Worm (Caenorhabditis elegans): ENCODE results near the gene gos-28.

Gene gos-28

DNA sequence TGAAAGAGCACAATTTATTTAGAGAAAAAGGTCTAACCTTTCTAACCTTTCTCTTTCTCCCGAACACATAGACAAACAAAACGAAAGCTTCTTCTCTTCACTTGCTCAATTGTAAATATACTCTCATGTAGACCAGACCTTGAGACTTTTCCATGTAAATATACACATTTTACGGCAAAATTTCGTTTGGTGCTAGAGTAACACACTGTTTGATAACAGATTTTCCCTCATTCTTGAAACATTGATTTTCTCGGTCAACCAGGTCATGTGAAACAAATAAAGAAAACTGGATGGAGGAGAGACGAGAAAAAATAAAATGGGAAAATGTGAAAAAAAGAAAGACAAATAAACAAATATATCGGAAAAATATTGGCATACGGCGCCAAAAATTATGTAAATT, 27.0 kb downstream of the gos-28 start:
- no peak for TF ChIP-seq unc-62 (GFP tag; optimal IDR thresholded peaks at IDR 0.05)

DNA sequence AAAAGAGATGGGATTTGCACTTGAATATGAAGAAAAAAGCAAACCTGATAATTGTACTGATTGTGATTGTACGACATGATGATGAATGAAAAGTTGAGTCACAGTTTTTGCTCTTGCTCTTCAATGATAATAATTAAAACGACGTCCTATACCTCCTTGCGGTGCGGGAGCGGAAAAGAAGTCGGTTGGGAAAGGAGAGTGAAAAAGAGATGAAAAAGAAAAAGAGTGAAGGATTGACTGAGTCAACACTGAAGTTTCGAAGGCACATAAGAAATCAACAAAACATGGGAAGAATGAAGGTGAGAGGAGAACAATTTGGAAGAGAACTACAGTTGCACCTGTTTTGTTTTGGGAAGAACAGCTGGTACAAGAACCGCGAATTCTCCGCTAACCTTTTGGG, 29.6 kb downstream of the gos-28 start, which contains the start of gene F56C9.8:
Gene F56C9.8 (minus strand): TSS at position 120 of the 400 bp plus-strand sequence.
- TF ChIP-seq unc-62 (GFP tag; optimal IDR thresholded peaks at IDR 0.05) = no peak

DNA sequence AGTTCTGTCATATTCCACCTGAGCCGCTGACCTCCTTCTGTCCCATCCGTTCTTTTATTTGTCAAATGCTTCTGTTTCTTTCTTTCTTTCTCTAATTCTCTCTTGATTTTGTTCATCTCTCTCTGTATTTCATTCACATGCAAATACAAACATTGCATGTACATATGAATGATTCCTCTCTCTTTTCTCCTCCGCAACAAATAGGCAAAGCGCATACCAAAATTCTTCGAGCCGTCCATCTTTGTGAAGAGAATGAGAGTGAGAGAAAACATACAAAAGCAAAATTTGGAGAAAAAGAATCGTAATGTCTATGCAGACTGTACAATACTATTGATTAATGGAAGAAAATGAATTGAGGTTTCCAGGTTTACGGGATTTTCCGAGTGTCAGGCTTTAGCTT, 31.6 kb downstream of the gos-28 start:
- no peak for TF ChIP-seq unc-62 (GFP tag; optimal IDR thresholded peaks at IDR 0.05)

DNA sequence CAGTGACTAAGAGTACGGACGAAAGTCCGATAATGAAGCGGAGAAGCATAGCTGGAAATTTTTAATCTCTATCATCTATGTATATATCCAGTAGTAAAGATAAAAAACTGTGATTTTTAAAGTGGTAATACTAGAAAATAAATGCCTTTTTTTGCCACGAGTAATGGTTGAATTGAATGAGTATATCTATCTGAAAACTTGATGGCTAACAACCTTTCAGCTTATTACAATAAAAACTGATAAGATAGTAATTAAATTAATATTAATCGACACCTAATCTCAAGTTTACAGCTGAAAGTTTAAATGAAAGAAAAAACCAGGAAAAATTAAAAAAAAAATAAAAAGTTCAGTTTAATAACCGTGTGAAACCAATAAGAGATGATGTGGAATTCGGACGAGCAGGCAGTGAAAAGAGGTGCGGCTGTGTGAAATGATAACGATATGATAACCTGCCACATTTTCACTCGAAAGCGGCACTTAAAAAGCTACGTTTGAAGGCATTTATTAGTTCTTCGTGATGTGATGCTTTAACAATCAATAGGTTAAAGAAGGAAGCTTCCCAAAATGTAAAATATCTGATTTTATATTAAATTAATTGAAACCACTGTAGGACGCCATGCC, 33.9 kb downstream of the gos-28 start, which contains the start of gene nspg-6:
Gene nspg-6 (minus strand): TSS at position 51 of the 621 bp plus-strand sequence.
- no peak for TF ChIP-seq unc-62 (GFP tag; optimal IDR thresholded peaks at IDR 0.05)

DNA sequence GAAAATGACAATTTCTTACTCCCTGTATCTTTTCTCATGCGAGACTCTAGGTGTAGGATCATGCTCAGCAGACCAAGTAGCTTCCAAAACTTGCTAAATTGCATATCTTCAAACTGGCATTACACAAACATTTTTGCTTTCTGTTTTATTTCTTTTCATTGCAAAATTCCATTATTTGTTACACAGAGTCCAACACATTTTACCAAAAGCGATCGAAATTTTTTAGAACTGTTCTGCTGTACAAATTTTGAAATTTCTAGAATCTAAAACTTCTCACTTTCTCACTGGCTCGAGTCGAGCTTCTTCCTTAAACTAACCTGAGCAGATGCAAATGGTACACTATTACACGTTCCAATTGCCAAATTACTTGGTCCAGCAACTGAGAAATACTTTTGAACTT, 34.5 kb downstream of the gos-28 start:
- TF ChIP-seq unc-62 (GFP tag; optimal IDR thresholded peaks at IDR 0.05) = no peak

ce11 chrIII:7310662-7311340, 38.2 kb downstream of the gos-28 start, which contains the start of the genes F56C9.6 and F56C9.3:
Gene F56C9.6, minus strand, starts transcription at chrIII:7310773.
Gene F56C9.3, plus strand, starts transcription at chrIII:7311290.
- TF ChIP-seq unc-62 (GFP tag; optimal IDR thresholded peaks at IDR 0.05) = no peak

- no peak for TF ChIP-seq unc-62 (GFP tag; optimal IDR thresholded peaks at IDR 0.05)
Measured at ce11 chrIII:7308600-7309109, 40.3 kb downstream of the gos-28 start, which contains the start of gene acbp-4. Gene acbp-4, minus strand, starts transcription at chrIII:7309109.

DNA sequence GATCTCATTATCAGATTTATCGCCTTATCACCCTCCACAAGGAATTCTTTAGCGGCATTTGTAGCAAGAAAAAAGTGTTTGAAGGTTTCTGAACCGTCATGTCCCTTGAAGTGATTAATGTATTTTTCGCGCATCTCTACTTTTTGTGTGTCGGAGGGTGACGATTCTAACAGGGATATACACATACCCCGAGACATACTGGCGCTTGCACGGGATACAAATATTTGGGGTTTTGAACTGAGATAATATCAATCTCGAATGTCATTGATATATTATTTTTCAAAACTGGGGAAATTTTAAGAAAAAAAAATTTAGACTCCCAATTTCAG, 43.4 kb downstream of the gos-28 start:
- TF ChIP-seq unc-62 (GFP tag; optimal IDR thresholded peaks at IDR 0.05) = no peak

- no peak for TF ChIP-seq unc-62 (GFP tag; optimal IDR thresholded peaks at IDR 0.05)
Measured at ce11 chrIII:7304961-7305648, 43.9 kb downstream of the gos-28 start.

DNA sequence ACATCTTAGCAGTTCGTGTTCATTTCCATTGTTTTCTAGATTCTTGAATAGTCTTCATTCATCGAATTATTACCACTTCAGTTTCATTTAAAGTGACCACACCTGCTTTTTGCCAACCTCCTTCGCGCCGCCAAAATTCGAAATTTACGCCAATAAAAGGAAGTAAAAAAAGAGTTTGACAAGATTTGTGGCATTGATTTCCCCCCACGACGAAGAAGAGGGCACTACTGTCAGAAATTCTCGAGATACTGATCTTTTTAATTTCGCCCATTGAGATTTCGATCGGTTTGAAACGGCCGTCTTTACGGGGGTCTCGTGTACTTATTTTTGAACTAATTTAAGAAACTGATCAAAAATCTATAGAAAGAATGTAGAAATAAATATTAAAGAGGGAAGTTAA, 47.3 kb downstream of the gos-28 start:
- no peak for TF ChIP-seq unc-62 (GFP tag; optimal IDR thresholded peaks at IDR 0.05)

DNA sequence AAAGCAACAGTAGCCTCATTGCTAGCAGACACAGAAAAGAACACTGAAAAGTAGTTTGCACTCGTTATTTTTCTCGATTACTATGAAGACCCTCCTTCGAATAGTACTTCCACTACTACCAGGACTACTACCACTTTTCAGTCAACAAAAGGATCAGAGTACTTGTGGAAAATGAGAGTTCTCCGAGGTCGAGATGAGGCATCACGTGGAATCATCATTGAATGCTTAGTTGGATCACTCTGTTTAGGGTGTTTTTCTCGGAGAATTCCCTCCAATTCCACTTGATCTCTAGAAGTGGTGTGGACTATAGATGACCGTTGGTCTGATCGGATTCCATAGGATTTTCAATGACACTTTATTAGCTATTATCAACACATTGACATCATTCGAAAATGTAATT, 48.2 kb downstream of the gos-28 start:
- no peak for TF ChIP-seq unc-62 (GFP tag; optimal IDR thresholded peaks at IDR 0.05)

- TF ChIP-seq unc-62 (GFP tag; optimal IDR thresholded peaks at IDR 0.05) = no peak
Measured at ce11 chrIII:7300169-7300568, 48.8 kb downstream of the gos-28 start.

- TF ChIP-seq unc-62 (GFP tag; optimal IDR thresholded peaks at IDR 0.05) = no peak
Measured at ce11 chrIII:7299466-7299865, 49.5 kb downstream of the gos-28 start, which contains the start of the genes B0361.14 and B0361.9. Gene B0361.14, minus strand, starts transcription at chrIII:7299531. Gene B0361.9, minus strand, starts transcription at chrIII:7299631.

DNA sequence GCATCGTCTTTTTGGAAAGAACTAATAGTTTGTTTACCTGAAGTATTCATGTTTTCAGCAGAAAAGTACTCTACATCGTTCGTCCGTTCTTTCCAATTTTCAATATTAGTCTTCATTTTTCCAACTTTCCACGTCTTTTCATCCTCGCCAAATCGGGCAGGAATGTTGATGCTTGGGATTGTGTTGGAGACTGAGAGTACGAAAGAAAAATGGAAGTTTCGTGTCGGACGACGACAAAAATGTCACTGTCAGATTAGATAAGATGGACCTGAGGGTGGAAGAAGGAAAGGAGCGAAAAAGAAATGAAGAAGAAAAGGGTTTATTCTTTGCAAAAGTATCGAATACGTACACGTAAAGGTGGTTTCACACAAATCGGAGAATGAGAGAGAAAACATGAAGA, 50.9 kb downstream of the gos-28 start:
- no peak for TF ChIP-seq unc-62 (GFP tag; optimal IDR thresholded peaks at IDR 0.05)
